Worm (Caenorhabditis elegans): ENCODE data around the gene nstp-2.

DNA sequence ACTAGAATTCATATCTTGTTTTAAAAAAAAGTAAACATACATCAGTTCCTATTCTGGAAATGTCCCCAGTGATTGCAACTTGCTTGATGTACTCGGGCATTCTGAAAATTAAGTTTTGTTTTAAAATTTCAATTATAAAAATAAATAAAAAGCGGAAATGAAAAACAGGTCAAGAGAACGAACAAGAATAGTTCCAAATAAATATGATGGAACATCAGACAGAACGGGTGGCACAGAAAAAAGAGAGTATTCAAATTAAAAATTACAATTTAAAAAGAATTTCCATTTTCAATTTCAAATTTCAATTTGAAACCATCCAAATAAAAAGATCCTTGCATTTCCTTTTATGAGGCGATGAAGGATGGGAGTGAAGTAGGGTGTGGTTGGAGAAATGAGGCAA lies 15.3 kb upstream of the nstp-2 start, which contains the start of gene C01B10.3:
- no peak for TF ChIP-seq unc-86 (tag; optimal IDR thresholded peaks at IDR 0.05)
- no peak for TF ChIP-seq che-1 (tag; optimal IDR thresholded peaks at IDR 0.05)
- TF ChIP-seq pqm-1 (tag; optimal IDR thresholded peaks at IDR 0.05), result no peak
- TF ChIP-seq ama-1 (optimal IDR thresholded peaks at IDR 0.05), result no peak
- TF ChIP-seq ceh-30 (tag; optimal IDR thresholded peaks at IDR 0.05), result no peak
- TF ChIP-seq madf-2 (tag; optimal IDR thresholded peaks at IDR 0.05), result no peak
- no peak for TF ChIP-seq pha-4 (tag; optimal IDR thresholded peaks at IDR 0.05)
- no peak for TF ChIP-seq ceh-9 (tag; optimal IDR thresholded peaks at IDR 0.05)
- no peak for TF ChIP-seq pax-1 (tag; optimal IDR thresholded peaks at IDR 0.05)
- no peak for TF ChIP-seq gmeb-2 (tag; optimal IDR thresholded peaks at IDR 0.05)
- no peak for TF ChIP-seq ets-4 (tag; optimal IDR thresholded peaks at IDR 0.05)

Data from whole organism, late embryonic.